Worm (Caenorhabditis elegans): ENCODE data around the gene cpg-23.
A peak's percentile ranks its signal among the peaks of the same experiment; 100 is the strongest.

The cpg-23 gene

DNA sequence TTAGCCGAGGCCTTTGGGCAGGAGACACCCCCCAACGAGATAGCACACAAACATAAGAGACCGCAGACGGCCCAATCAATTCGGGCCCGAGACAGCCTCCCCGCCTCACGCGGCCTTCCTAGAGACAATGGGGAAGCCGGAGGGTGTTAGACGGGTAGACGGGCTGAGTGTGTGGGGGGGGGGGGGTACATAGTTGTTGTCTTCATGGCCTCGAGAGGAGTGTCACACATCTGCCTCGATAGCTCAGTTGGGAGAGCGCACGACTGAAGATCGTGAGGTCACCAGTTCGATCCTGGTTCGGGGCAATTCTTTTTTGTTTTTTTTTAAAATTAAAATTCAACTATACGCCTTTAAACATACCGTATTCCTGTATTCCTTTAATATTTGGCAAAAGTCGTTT lies 14.8 kb upstream of the cpg-23 start (continued):
- peak; percentile 82 for TF ChIP-seq lin-38 (GFP tag; IDR thresholded peaks at IDR 0.05)
- peak; percentile 91 for TF ChIP-seq lim-7 (GFP tag; IDR thresholded peaks at IDR 0.05)
- no peak for TF ChIP-seq ZK337.2 (GFP tag; IDR thresholded peaks at IDR 0.05)
- TF ChIP-seq ceh-44 (GFP tag; IDR thresholded peaks at IDR 0.05): peak; percentile 62; the same call in 1 of the 2 replicates
- no peak for TF ChIP-seq F49E8.2 (tag; optimal IDR thresholded peaks at IDR 0.05; ENCODE audit: borderline replicate concordance)
- TF ChIP-seq lin-1 (GFP tag; IDR thresholded peaks at IDR 0.05): no peak; the same call in 1 of the 2 replicates
- no peak for TF ChIP-seq T26A8.4 (GFP tag; IDR thresholded peaks at IDR 0.05)
- TF ChIP-seq ceh-82 (tag; optimal IDR thresholded peaks at IDR 0.05): no peak
- peak; percentile 74 for TF ChIP-seq tra-1 (GFP tag; IDR thresholded peaks at IDR 0.05)
- no peak for TF ChIP-seq snpc-4 (tag; optimal IDR thresholded peaks at IDR 0.05)
- TF ChIP-seq aly-2 (tag; optimal IDR thresholded peaks at IDR 0.05): no peak
- TF ChIP-seq lin-39 (tag; optimal IDR thresholded peaks at IDR 0.05): no peak
- no peak for TF ChIP-seq spr-1 (tag; optimal IDR thresholded peaks at IDR 0.05)
- TF ChIP-seq Y105C5A.15 (GFP tag; IDR thresholded peaks at IDR 0.05): peak; percentile 78
- TF ChIP-seq nhr-10 (tag; optimal IDR thresholded peaks at IDR 0.05): no peak
- no peak for TF ChIP-seq F37D6.2 (tag; optimal IDR thresholded peaks at IDR 0.05)
- TF ChIP-seq daf-19 (GFP tag; conservative IDR thresholded peaks at IDR 0.05): no peak
- TF ChIP-seq dmd-8 (GFP tag; IDR thresholded peaks at IDR 0.05): peak; percentile 83
- TF ChIP-seq Y5F2A.4 (GFP tag; optimal IDR thresholded peaks at IDR 0.05): peak; percentile 70
- no peak for TF ChIP-seq pqm-1 (tag; optimal IDR thresholded peaks at IDR 0.05)
- TF ChIP-seq vab-7 (GFP tag; IDR thresholded peaks at IDR 0.05): peak; percentile 81
- peak; percentile 40; the same call in 1 of the 2 replicates for TF ChIP-seq zfp-3 (GFP tag; conservative IDR thresholded peaks at IDR 0.05)
- TF ChIP-seq zfp-2 (tag; optimal IDR thresholded peaks at IDR 0.05): peak; percentile 20
- peak in 1 of 2 experiments; percentile 63 for TF ChIP-seq hif-1 (tag; optimal IDR thresholded peaks at IDR 0.05)
- TF ChIP-seq daf-12 (tag; optimal IDR thresholded peaks at IDR 0.05): no peak
- 0 out of 2 replicates have a peak, but pooled peaks have one; percentile 64 for TF ChIP-seq D1046.2 (GFP tag; IDR thresholded peaks at IDR 0.05)
- no peak for TF ChIP-seq nhr-11 (tag; optimal IDR thresholded peaks at IDR 0.05)
- no peak for TF ChIP-seq mxl-3 (GFP tag; optimal IDR thresholded peaks at IDR 0.05)
- no peak for TF ChIP-seq jun-1 (tag; optimal IDR thresholded peaks at IDR 0.05)
- no peak for TF ChIP-seq nhr-76 (tag; optimal IDR thresholded peaks at IDR 0.05)
- TF ChIP-seq saeg-2 (GFP tag; IDR thresholded peaks at IDR 0.05): no peak
- TF ChIP-seq lin-13 (GFP tag; optimal IDR thresholded peaks at IDR 0.05): peak; percentile 50
- no peak for TF ChIP-seq mxl-2 (GFP tag; conservative IDR thresholded peaks at IDR 0.05)
- peak; percentile 83 for TF ChIP-seq Y48G9A.11 (GFP tag; IDR thresholded peaks at IDR 0.05)
- TF ChIP-seq pha-4 (GFP tag; IDR thresholded peaks at IDR 0.05): peak; percentile 92
- no peak for TF ChIP-seq pha-4 (tag; optimal IDR thresholded peaks at IDR 0.05)

DNA sequence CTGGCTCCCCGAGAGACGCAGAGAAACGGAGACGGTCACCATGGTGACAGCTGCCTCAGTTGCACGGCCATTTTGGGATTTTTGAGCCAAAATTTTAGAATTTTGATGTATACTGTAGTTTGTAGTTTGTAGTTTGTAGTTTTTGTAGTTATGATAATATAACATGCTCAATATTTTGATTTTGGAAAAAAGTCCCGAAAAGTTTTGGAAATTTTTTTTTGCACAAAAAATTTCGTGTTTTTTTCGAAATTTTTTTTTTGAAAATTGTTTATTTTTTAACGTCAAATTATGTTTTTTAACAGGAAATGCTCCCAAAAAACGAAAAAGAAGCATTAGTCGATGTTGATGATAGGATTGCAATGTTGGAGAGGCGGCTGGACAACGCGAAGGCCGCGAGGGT lies 13.4 kb upstream of the cpg-23 start, which contains the start of gene dyf-17:
Gene dyf-17 (plus strand): TSS at position 301 of the 400 bp plus-strand sequence.
- TF ChIP-seq F44E2.7 (GFP tag; IDR thresholded peaks at IDR 0.05): no peak
- peak; percentile 40 for TF ChIP-seq aha-1 (tag)

DNA sequence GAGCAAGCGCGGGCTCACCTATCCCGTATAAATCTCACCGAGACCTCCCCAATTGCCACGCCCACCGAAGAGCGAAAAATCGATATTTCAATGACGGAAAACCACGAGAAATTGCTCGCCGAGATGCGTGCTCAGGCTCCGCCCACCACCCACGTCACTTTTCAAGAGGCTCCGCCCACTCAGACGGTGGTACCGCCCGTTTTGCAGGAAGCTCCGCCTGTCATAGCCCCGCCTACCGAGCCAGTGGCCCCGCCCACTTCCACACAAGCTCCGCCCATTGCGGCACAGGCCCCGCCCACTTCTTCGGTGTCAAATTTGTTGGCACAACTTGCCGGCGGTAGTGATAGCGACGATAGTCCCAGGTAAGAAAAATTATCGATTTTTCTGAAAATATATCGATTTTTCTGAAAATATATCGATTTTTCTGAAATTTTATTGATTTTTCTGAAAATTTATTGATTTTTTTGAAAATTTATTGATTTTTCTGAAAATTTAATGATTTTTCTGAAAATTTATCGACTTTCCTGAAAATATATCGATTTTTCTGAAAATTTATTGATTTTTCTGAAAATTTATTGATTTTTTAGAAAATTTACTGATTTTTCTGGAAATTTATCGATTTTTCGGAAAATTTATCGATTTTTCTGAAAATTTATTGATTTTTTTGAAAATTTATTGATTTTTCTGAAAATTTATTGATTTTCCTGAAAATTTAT lies 10.9 kb upstream of the cpg-23 start:
- TF ChIP-seq daf-8 (GFP tag; IDR thresholded peaks at IDR 0.05): no peak
- TF ChIP-seq set-16 (GFP tag; IDR thresholded peaks at IDR 0.05): peak; percentile 89
- TF ChIP-seq ZK337.2 (GFP tag; IDR thresholded peaks at IDR 0.05): 0 out of 2 replicates have a peak, but pooled peaks have one; percentile 28
